Fruit fly (Drosophila melanogaster) whole organism, embryonic: ENCODE data around the gene Upf1.
A peak's percentile ranks its signal among the peaks of the same experiment; 100 is the strongest.

ENCODE experiments used
- CG10321 ChIP-seq: fragments of 200-800 bp; sonication (Bioruptor generic); IDR thresholded peaks from 2 replicates; pipeline ENCODE4 v1.3.6; 2022; ENCODE audit warnings: missing biosample characterization, missing genetic modification characterization
- CG10565 ChIP-seq: fragments of 200-800 bp; sonication (Bioruptor generic); optimal IDR thresholded peaks from 3 replicates; lab custom pipeline; 2016; ENCODE audit warnings: missing biosample characterization, mild to moderate bottlenecking, missing genetic modification characterization
- CG11723 ChIP-seq: fragments of 200-800 bp; sonication (Bioruptor generic); optimal IDR thresholded peaks from 2 replicates; lab custom pipeline; 2017; ENCODE audit warnings: missing biosample characterization, mild to moderate bottlenecking, missing genetic modification characterization
- CG12071 ChIP-seq: fragments of 200-800 bp; sonication (Bioruptor generic); optimal IDR thresholded peaks from 3 replicates; lab custom pipeline; 2018; ENCODE audit warnings: missing biosample characterization, mild to moderate bottlenecking, missing genetic modification characterization
- CG12104 ChIP-seq: fragments of 200-800 bp; sonication (Bioruptor generic); optimal IDR thresholded peaks from 3 replicates; lab custom pipeline; 2016; ENCODE audit warnings: missing biosample characterization, missing genetic modification characterization
- CG12299 ChIP-seq: fragments of 200-800 bp; sonication (Bioruptor generic); optimal IDR thresholded peaks from 2 replicates; lab custom pipeline; 2018; ENCODE audit warnings: missing biosample characterization, mild to moderate bottlenecking, missing genetic modification characterization
- CG13123 ChIP-seq: fragments of 200-800 bp; sonication (Bioruptor generic); optimal IDR thresholded peaks from 2 replicates; lab custom pipeline; 2016; ENCODE audit warnings: missing biosample characterization, missing genetic modification characterization
- CG13287 ChIP-seq: fragments of 200-800 bp; sonication (Bioruptor generic); IDR thresholded peaks from 2 replicates; pipeline ENCODE4 v1.3.6; 2022; ENCODE audit warnings: missing biosample characterization, missing genetic modification characterization; ENCODE audit not compliant: partially characterized antibody
- CG13624 ChIP-seq: fragments of 200-800 bp; sonication (Bioruptor generic); optimal IDR thresholded peaks from 2 replicates; lab custom pipeline; 2016; ENCODE audit warnings: missing biosample characterization, missing genetic modification characterization
- CG14014 ChIP-seq: fragments of 200-800 bp; sonication (Bioruptor generic); IDR thresholded peaks from 2 replicates; pipeline ENCODE4 v1.3.6; 2022; ENCODE audit warnings: missing biosample characterization, missing genetic modification characterization
- CG16779 ChIP-seq: fragments of 200-800 bp; sonication (Bioruptor generic); IDR thresholded peaks from 2 replicates; pipeline ENCODE4 v1.3.6; 2022; ENCODE audit warnings: missing biosample characterization, missing genetic modification characterization
- CG17612 ChIP-seq: fragments of 200-800 bp; sonication (Bioruptor generic); IDR thresholded peaks from 2 replicates; pipeline ENCODE4 v1.3.6; 2022; ENCODE audit warnings: missing biosample characterization, missing genetic modification characterization
- CG18619 ChIP-seq: fragments of 200-800 bp; sonication (Bioruptor generic); optimal IDR thresholded peaks from 3 replicates; lab custom pipeline; 2017; ENCODE audit warnings: missing biosample characterization, mild to moderate bottlenecking, missing genetic modification characterization
- CG2875 ChIP-seq: fragments of 200-800 bp; sonication (Bioruptor generic); optimal IDR thresholded peaks from 2 replicates; lab custom pipeline; 2017; ENCODE audit warnings: missing biosample characterization, mild to moderate bottlenecking, missing genetic modification characterization, missing genetic modification reagents
- CG2889 ChIP-seq: fragments of 200-800 bp; sonication (Bioruptor generic); IDR thresholded peaks from 3 replicates; pipeline ENCODE4 v1.3.6; 2022; ENCODE audit warnings: missing biosample characterization, missing genetic modification characterization
- CG3281 ChIP-seq: fragments of 200-800 bp; sonication (Bioruptor generic); optimal IDR thresholded peaks from 3 replicates; lab custom pipeline; 2017; ENCODE audit warnings: missing biosample characterization, mild to moderate bottlenecking, missing genetic modification characterization
- CG3995 ChIP-seq: fragments of 200-800 bp; sonication (Bioruptor generic); optimal IDR thresholded peaks from 3 replicates; lab custom pipeline; 2016; ENCODE audit warnings: missing biosample characterization, missing genetic modification characterization
- CG4424 ChIP-seq: fragments of 200-800 bp; sonication (Bioruptor generic); optimal IDR thresholded peaks from 3 replicates; lab custom pipeline; 2016; ENCODE audit warnings: missing biosample characterization, missing genetic modification characterization
- CG4617 ChIP-seq: fragments of 200-800 bp; sonication (Bioruptor generic); optimal IDR thresholded peaks from 3 replicates; lab custom pipeline; 2016; ENCODE audit warnings: missing biosample characterization, missing genetic modification characterization, borderline replicate concordance
- CG4820 ChIP-seq: fragments of 200-800 bp; sonication (Bioruptor generic); optimal IDR thresholded peaks from 3 replicates; lab custom pipeline; 2016; ENCODE audit warnings: missing biosample characterization, missing genetic modification characterization
- CG4854 ChIP-seq: fragments of 200-800 bp; sonication (Bioruptor generic); optimal IDR thresholded peaks from 2 replicates; lab custom pipeline; 2016; ENCODE audit warnings: missing biosample characterization, missing genetic modification characterization, inconsistent platforms
- CG6175 ChIP-seq: fragments of 200-800 bp; sonication (Bioruptor generic); IDR thresholded peaks from 3 replicates; pipeline ENCODE4 v1.3.6; 2022; ENCODE audit warnings: missing biosample characterization, missing genetic modification characterization
- CG8388 ChIP-seq: fragments of 200-800 bp; sonication (Bioruptor generic); optimal IDR thresholded peaks from 2 replicates; lab custom pipeline; 2019; ENCODE audit warnings: missing biosample characterization, mild to moderate bottlenecking, missing genetic modification characterization, moderate library complexity
- CG9437 ChIP-seq: fragments of 200-800 bp; sonication (Bioruptor generic); optimal IDR thresholded peaks from 2 replicates; lab custom pipeline; 2018; ENCODE audit warnings: missing biosample characterization, mild to moderate bottlenecking, missing genetic modification characterization
- CG9932 ChIP-seq: fragments of 200-800 bp; sonication (Bioruptor generic); IDR thresholded peaks from 2 replicates; pipeline ENCODE4 v1.3.6; 2022; ENCODE audit warnings: missing biosample characterization, missing genetic modification characterization
- E2f1 ChIP-seq: fragments of 200-800 bp; sonication (Bioruptor generic); IDR thresholded peaks from 2 replicates; pipeline ENCODE4 v1.3.6; 2022; ENCODE audit warnings: missing biosample characterization, missing genetic modification characterization
- E2f2 ChIP-seq: fragments of 200-800 bp; sonication (Bioruptor generic); IDR thresholded peaks from 2 replicates; pipeline ENCODE4 v1.3.6; 2022; ENCODE audit warnings: missing biosample characterization, missing genetic modification characterization
- ERR ChIP-seq: fragments of 200-800 bp; sonication (Bioruptor generic); optimal IDR thresholded peaks from 2 replicates; lab custom pipeline; 2016; ENCODE audit warnings: missing biosample characterization, missing genetic modification characterization
- Med ChIP-seq: fragments of 200-800 bp; sonication (Bioruptor generic); peaks from one replicate; lab custom pipeline; 2016; ENCODE audit warnings: missing biosample characterization, missing genetic modification characterization, mild to moderate bottlenecking, inconsistent platforms, moderate library complexity
- NC2α ChIP-seq: fragments of 200-800 bp; sonication (Bioruptor generic); optimal IDR thresholded peaks from 2 replicates; lab custom pipeline; 2016; ENCODE audit warnings: missing biosample characterization, missing genetic modification characterization
- Rx ChIP-seq: fragments of 200-800 bp; sonication (Bioruptor generic); IDR thresholded peaks from 2 replicates; pipeline ENCODE4 v1.3.6; 2022; ENCODE audit warnings: missing biosample characterization, missing genetic modification characterization
- Sry-δ ChIP-seq: fragments of 200-800 bp; sonication (Bioruptor generic); optimal IDR thresholded peaks from 2 replicates; lab custom pipeline; 2016; ENCODE audit warnings: missing biosample characterization, missing genetic modification characterization
- Stat92E ChIP-seq, 3 experiments: fragments of >200 bp in 2 of 3; fragments of 200-800 bp in 1 of 3; sonication (Bioruptor generic) in 1 of 3; optimal IDR thresholded peaks; 2 replicates each; lab custom pipeline; 2017 to 2019; ENCODE audit warnings: missing biosample characterization in 3 of 3, missing genetic modification characterization in 3 of 3, mild to moderate bottlenecking in 1 of 3, moderate library complexity in 1 of 3
- amos ChIP-seq: fragments of 200-800 bp; sonication (Bioruptor generic); IDR thresholded peaks from 2 replicates; pipeline ENCODE4 v1.3.6; 2022; ENCODE audit warnings: missing biosample characterization, missing genetic modification characterization; ENCODE audit not compliant: partially characterized antibody
- bcd ChIP-seq: fragments of 200-800 bp; sonication (Bioruptor generic); optimal IDR thresholded peaks from 2 replicates; lab custom pipeline; 2017; ENCODE audit warnings: missing biosample characterization, mild to moderate bottlenecking, missing genetic modification characterization
- esg ChIP-seq: fragments of 200-800 bp; sonication (Bioruptor generic); conservative IDR thresholded peaks from 2 replicates; pipeline ENCODE4 v1.3.6; 2022; ENCODE audit warnings: missing biosample characterization, missing genetic modification characterization
- fd64A ChIP-seq: fragments of 200-800 bp; sonication (Bioruptor generic); optimal IDR thresholded peaks from 3 replicates; lab custom pipeline; 2018; ENCODE audit warnings: missing biosample characterization, mild to moderate bottlenecking, missing genetic modification characterization
- gcm ChIP-seq: fragments of 200-800 bp; sonication (Bioruptor generic); optimal IDR thresholded peaks from 2 replicates; lab custom pipeline; 2019; ENCODE audit warnings: missing biosample characterization, mild to moderate bottlenecking, missing genetic modification characterization, moderate library complexity
- gem ChIP-seq: fragments of 200-800 bp; sonication (Bioruptor generic); optimal IDR thresholded peaks from 2 replicates; lab custom pipeline; 2019; ENCODE audit warnings: missing biosample characterization, mild to moderate bottlenecking, missing genetic modification characterization, moderate library complexity
- inv ChIP-seq: fragments of 200-800 bp; sonication (Bioruptor generic); IDR thresholded peaks from 2 replicates; pipeline ENCODE4 v1.3.6; 2022; ENCODE audit warnings: missing biosample characterization, missing genetic modification characterization; ENCODE audit not compliant: partially characterized antibody
- jing ChIP-seq: fragments of 200-800 bp; sonication (Bioruptor generic); optimal IDR thresholded peaks from 2 replicates; lab custom pipeline; 2018; ENCODE audit warnings: missing biosample characterization, mild to moderate bottlenecking, missing genetic modification characterization
- klu ChIP-seq: fragments of 200-800 bp; sonication (Bioruptor generic); IDR thresholded peaks from 2 replicates; pipeline ENCODE4 v1.3.6; 2022; ENCODE audit warnings: missing biosample characterization, missing genetic modification characterization
- mam ChIP-seq: fragments of 200-800 bp; sonication (Bioruptor generic); optimal IDR thresholded peaks from 3 replicates; lab custom pipeline; 2016; ENCODE audit warnings: missing biosample characterization, missing genetic modification characterization
- mirr ChIP-seq: fragments of 200-800 bp; sonication (Bioruptor generic); optimal IDR thresholded peaks from 3 replicates; lab custom pipeline; 2018; ENCODE audit warnings: missing biosample characterization, mild to moderate bottlenecking, missing genetic modification characterization
- otp ChIP-seq: fragments of 200-800 bp; sonication (Bioruptor generic); IDR thresholded peaks from 3 replicates; pipeline ENCODE4, ENCODE4 v1.3.6; 2022; ENCODE audit warnings: missing biosample characterization, missing genetic modification characterization
- so ChIP-seq: fragments of 200-800 bp; sonication (Bioruptor generic); IDR thresholded peaks from 3 replicates; pipeline ENCODE4 v1.3.6; 2022; ENCODE audit warnings: missing biosample characterization, missing genetic modification characterization
- sr ChIP-seq: fragments of 200-800 bp; sonication (Bioruptor generic); IDR thresholded peaks from 3 replicates; pipeline ENCODE4 v1.3.6; 2022; ENCODE audit warnings: missing biosample characterization, missing genetic modification characterization
- tin ChIP-seq: fragments of 200-800 bp; sonication (Bioruptor generic); optimal IDR thresholded peaks from 3 replicates; lab custom pipeline; 2016; ENCODE audit warnings: missing biosample characterization, missing genetic modification characterization
- tll ChIP-seq, 2 experiments: fragments of 200-800 bp in 1 of 2; fragments of >200 bp in 1 of 2; sonication (Bioruptor generic) in 1 of 2; optimal IDR thresholded peaks; 2 replicates each; lab custom pipeline; 2017 to 2019; ENCODE audit warnings: missing biosample characterization in 2 of 2, missing genetic modification characterization in 2 of 2, mild to moderate bottlenecking in 1 of 2, moderate library complexity in 1 of 2
- wor ChIP-seq: fragments of 200-800 bp; sonication (Bioruptor generic); IDR thresholded peaks from 2 replicates; pipeline ENCODE4 v1.3.6; 2022; ENCODE audit warnings: missing biosample characterization, missing genetic modification characterization
- yki ChIP-seq: fragments of >200 bp; optimal IDR thresholded peaks from 3 replicates; lab custom pipeline; 2018

The Upf1 gene

DNA sequence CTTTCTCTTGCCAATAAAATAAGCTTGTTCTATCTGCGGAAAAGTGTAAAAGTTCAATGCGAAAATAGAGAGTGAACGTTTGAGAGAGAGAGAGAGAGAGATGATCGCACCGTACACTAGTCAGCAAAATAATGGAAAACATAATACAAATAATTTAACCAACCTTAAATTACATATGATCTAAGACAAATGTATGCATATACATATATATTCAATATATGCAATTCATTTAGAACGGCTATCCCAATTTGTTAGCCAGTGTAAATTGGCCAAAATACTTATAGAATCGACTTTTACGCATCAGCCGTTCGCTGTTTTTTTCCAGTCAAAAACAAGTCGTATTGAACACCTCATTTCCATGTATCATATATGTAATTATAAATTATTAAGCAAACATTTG is 20.0 kb upstream of the Upf1 start (continued):
- TF ChIP-seq CG9437 (GFP tag; lab: Kevin White, UChicago): no peak
- TF ChIP-seq CG13287 (GFP tag; lab: Robert Waterston, UW): no peak
- TF ChIP-seq amos (GFP tag; lab: Robert Waterston, UW): no peak
- TF ChIP-seq CG16779 (GFP tag; lab: Robert Waterston, UW): 0 out of 2 replicates have a peak, but pooled peaks have one; percentile 10
- TF ChIP-seq esg (GFP tag; lab: Robert Waterston, UW): peak; percentile 50
- no peak for TF ChIP-seq CG4424 (GFP tag; lab: Kevin White, UChicago)
- TF ChIP-seq CG10321 (GFP tag; lab: Robert Waterston, UW): no peak
- 0 out of 3 replicates have a peak, but pooled peaks have one; percentile 20 for TF ChIP-seq CG6175 (GFP tag; lab: Robert Waterston, UW)
- 0 out of 3 replicates have a peak, but pooled peaks have one; percentile 35 for TF ChIP-seq so
- 0 out of 2 replicates have a peak, but pooled peaks have one; percentile 43 for TF ChIP-seq Rx
- TF ChIP-seq yki (lab: Kevin White, UChicago): no peak
- TF ChIP-seq CG2875: no peak
- TF ChIP-seq CG11723 (GFP tag; lab: Kevin White, UChicago): no peak
- peak; percentile 59 for TF ChIP-seq CG13624 (GFP tag; lab: Kevin White, UChicago)
- no peak for TF ChIP-seq sr
- no peak for TF ChIP-seq CG4617 (GFP tag; lab: Kevin White, UChicago)
- no peak for TF ChIP-seq Sry-δ (GFP tag; lab: Kevin White, UChicago)
- no peak for TF ChIP-seq gcm (GFP tag; lab: Kevin White, UChicago)
- TF ChIP-seq CG3281 (GFP tag; lab: Kevin White, UChicago): peak; percentile 60
- peak; percentile 75; the same call in 2 of the 3 replicates for TF ChIP-seq CG2889
- no peak for TF ChIP-seq CG4820 (GFP tag; lab: Kevin White, UChicago)
- TF ChIP-seq CG12299 (tag; lab: Kevin White, UChicago): no peak
- no peak for TF ChIP-seq CG10565 (GFP tag; lab: Kevin White, UChicago)
- peak; percentile 78 for TF ChIP-seq CG14014 (GFP tag; lab: Robert Waterston, UW)
- TF ChIP-seq tin (GFP tag; lab: Kevin White, UChicago): no peak
- peak; percentile 58 for TF ChIP-seq gem (tag; lab: Kevin White, UChicago)
- no peak for TF ChIP-seq wor
- TF ChIP-seq ERR (GFP tag; lab: Kevin White, UChicago): no peak
- TF ChIP-seq otp: 0 out of 3 replicates have a peak, but pooled peaks have one; percentile 58
- no peak for TF ChIP-seq CG4854 (GFP tag; lab: Kevin White, UChicago)
- no peak for TF ChIP-seq fd64A (GFP tag; lab: Kevin White, UChicago)
- no peak for TF ChIP-seq CG13123
- peak; percentile 66 for TF ChIP-seq CG12071 (GFP tag; lab: Kevin White, UChicago)
- no peak for TF ChIP-seq CG18619
- no peak for TF ChIP-seq tll (GFP tag; optimal IDR thresholded peaks at IDR 0.05; lab: Kevin White, UChicago)
- TF ChIP-seq mirr (GFP tag; lab: Kevin White, UChicago): no peak
- TF ChIP-seq klu (GFP tag; lab: Robert Waterston, UW): peak; percentile 38; the same call in 1 of the 2 replicates
- peak; percentile 38 for TF ChIP-seq E2f2 (GFP tag; lab: Robert Waterston, UW)
- TF ChIP-seq inv: no peak
- TF ChIP-seq CG9932: peak; percentile 74
- TF ChIP-seq Med (GFP tag; lab: Kevin White, UChicago): no peak
- no peak for TF ChIP-seq CG12104 (GFP tag; lab: Kevin White, UChicago)
- peak; percentile 54 for TF ChIP-seq E2f1 (GFP tag; lab: Robert Waterston, UW)
- no peak for TF ChIP-seq jing (GFP tag; lab: Kevin White, UChicago)
- TF ChIP-seq CG3995 (GFP tag; lab: Kevin White, UChicago): no peak
- TF ChIP-seq NC2α (GFP tag; lab: Kevin White, UChicago): no peak
- TF ChIP-seq Stat92E (GFP tag; optimal IDR thresholded peaks at IDR 0.05; lab: Kevin White, UChicago): no peak
- TF ChIP-seq CG8388 (GFP tag; lab: Kevin White, UChicago): peak; percentile 6
- TF ChIP-seq mam (GFP tag; lab: Kevin White, UChicago): peak; percentile 19
- TF ChIP-seq CG17612 (GFP tag; lab: Robert Waterston, UW): peak; percentile 55; the same call in 1 of the 2 replicates
- TF ChIP-seq bcd: peak; percentile 36
